Fruit fly (Drosophila melanogaster) whole organism, larva: ENCODE data around the gene Spn31A.

Experiments
- noc ChIP-seq: fragments of 200-800 bp; sonication (Bioruptor generic); optimal IDR thresholded peaks from 3 replicates; lab custom pipeline; 2019; ENCODE audit warnings: missing biosample characterization, mild to moderate bottlenecking, missing genetic modification characterization, moderate library complexity

The Spn31A gene

dm6 chr2L:10060516-10060915 lies at the start of gene Spn31A:
TSS of gene Spn31A (plus strand) at chr2L:10060816.
- TF ChIP-seq noc (tag; lab: Kevin White, UChicago), result no peak

dm6 chr2L:10017363-10017762 lies 43.3 kb upstream of the Spn31A start, which contains the start of gene CG13131:
TSS of gene CG13131 (minus strand) at chr2L:10017463.
- no peak for TF ChIP-seq noc (tag; lab: Kevin White, UChicago)

- no peak for TF ChIP-seq noc (tag; lab: Kevin White, UChicago)
These were observed 34.2 kb upstream of the Spn31A start, which contains the start of gene CG13127 for dm6 chr2L:10026376-10026775. TSS of gene CG13127 (plus strand) at chr2L:10026676.

- TF ChIP-seq noc (tag; lab: Kevin White, UChicago), result no peak
These were observed 28.2 kb upstream of the Spn31A start, which contains the start of gene obst-B for dm6 chr2L:10032415-10032814. TSS of gene obst-B (plus strand) at chr2L:10032690.

dm6 chr2L:10033410-10033809 lies 27.2 kb upstream of the Spn31A start:
- no peak for TF ChIP-seq noc (tag; lab: Kevin White, UChicago)

dm6 chr2L:10035786-10036364 lies 24.7 kb upstream of the Spn31A start:
- no peak for TF ChIP-seq noc (tag; lab: Kevin White, UChicago)

dm6 chr2L:10049280-10049679 lies 11.3 kb upstream of the Spn31A start, which contains the start of gene CG33301:
TSS of gene CG33301 (plus strand) at chr2L:10049580.
- no peak for TF ChIP-seq noc (tag; lab: Kevin White, UChicago)

- no peak for TF ChIP-seq noc (tag; lab: Kevin White, UChicago)
These were observed 6.9 kb upstream of the Spn31A start, which contains the start of gene Cpr31A for dm6 chr2L:10053583-10054263. TSS of gene Cpr31A (plus strand) at chr2L:10054213.

dm6 chr2L:10056705-10057104 lies 3.9 kb upstream of the Spn31A start, which contains the start of gene Pen:
TSS of gene Pen (plus strand) at chr2L:10056900.
- TF ChIP-seq noc (tag; lab: Kevin White, UChicago), result no peak

- TF ChIP-seq noc (tag; lab: Kevin White, UChicago), result no peak
These were observed 3.4 kb upstream of the Spn31A start for dm6 chr2L:10057236-10057635.

- TF ChIP-seq noc (tag; lab: Kevin White, UChicago), result no peak
These were observed 660 bp downstream of the Spn31A start for dm6 chr2L:10061276-10061675.

dm6 chr2L:10064754-10065153 lies 4.1 kb downstream of the Spn31A start:
- no peak for TF ChIP-seq noc (tag; lab: Kevin White, UChicago)

- TF ChIP-seq noc (tag; lab: Kevin White, UChicago), result no peak
These were observed 31.7 kb downstream of the Spn31A start, which contains the start of gene CG13133 for dm6 chr2L:10092289-10092688. TSS of gene CG13133 (minus strand) at chr2L:10092389.

- no peak for TF ChIP-seq noc (tag; lab: Kevin White, UChicago)
These were observed 33.2 kb downstream of the Spn31A start, which contains the start of gene CG34109 for dm6 chr2L:10093788-10094187. TSS of gene CG34109 (plus strand) at chr2L:10094088.

dm6 chr2L:10096127-10096526 lies 35.5 kb downstream of the Spn31A start:
- no peak for TF ChIP-seq noc (tag; lab: Kevin White, UChicago)

dm6 chr2L:10108749-10109148 lies 48.1 kb downstream of the Spn31A start:
- no peak for TF ChIP-seq noc (tag; lab: Kevin White, UChicago)
